Worm (Caenorhabditis elegans) whole organism, late embryonic: ENCODE measurements around the gene srd-34.

Experiments used
- C08G9.2 ChIP-seq: sonication (generic microtip); optimal IDR thresholded peaks from 2 replicates; lab custom pipeline; 2016; ENCODE audit warnings: mild to moderate bottlenecking, missing genetic modification characterization, moderate library complexity, missing compliant biosample characterization
- T23F11.4 ChIP-seq: fragments of 200-800 bp; sonication (Bioruptor generic); optimal IDR thresholded peaks from 2 replicates; lab custom pipeline; 2018; ENCODE audit warnings: mild to moderate bottlenecking, missing genetic modification characterization, missing compliant biosample characterization
- Y22D7AL.16 ChIP-seq: sonication (generic microtip); optimal IDR thresholded peaks from 2 replicates; lab custom pipeline; 2016; ENCODE audit warnings: missing genetic modification characterization, missing compliant biosample characterization
- ahr-1 ChIP-seq: sonication (generic microtip); optimal IDR thresholded peaks from 2 replicates; lab custom pipeline; 2016; ENCODE audit warnings: missing genetic modification characterization, missing compliant biosample characterization
- ceh-18 ChIP-seq: sonication (generic microtip); optimal IDR thresholded peaks from 2 replicates; lab custom pipeline; 2016; ENCODE audit warnings: missing genetic modification characterization, missing compliant biosample characterization
- ceh-30 ChIP-seq: fragments of 150-350 bp; optimal IDR thresholded peaks from 2 replicates; lab custom pipeline; 2014; ENCODE audit warnings: missing biosample characterization, missing genetic modification characterization
- ceh-31 ChIP-seq: sonication (generic microtip); optimal IDR thresholded peaks from 2 replicates; lab custom pipeline; 2016; ENCODE audit warnings: missing genetic modification characterization, missing compliant biosample characterization
- ceh-34 ChIP-seq: sonication (generic microtip); optimal IDR thresholded peaks from 2 replicates; lab custom pipeline; 2016; ENCODE audit warnings: mild to moderate bottlenecking, missing genetic modification characterization, missing compliant biosample characterization
- ceh-45 ChIP-seq: fragments of 200-800 bp; sonication (Bioruptor generic); IDR thresholded peaks from 2 replicates; pipeline ENCODE4 v1.3.6; 2022; ENCODE audit warnings: missing genetic modification reagents, missing genetic modification characterization, missing compliant biosample characterization
- ceh-48 ChIP-seq: sonication (generic microtip); optimal IDR thresholded peaks from 2 replicates; lab custom pipeline; 2016; ENCODE audit warnings: missing genetic modification characterization, inconsistent platforms, missing compliant biosample characterization
- ceh-6 ChIP-seq: fragments of 200-800 bp; sonication (Bioruptor generic); optimal IDR thresholded peaks from 2 replicates; lab custom pipeline; 2018; ENCODE audit warnings: mild to moderate bottlenecking, missing genetic modification characterization, missing compliant biosample characterization
- che-1 ChIP-seq: sonication (generic microtip); optimal IDR thresholded peaks from 2 replicates; lab custom pipeline; 2016; ENCODE audit warnings: mild to moderate bottlenecking, missing genetic modification characterization, missing compliant biosample characterization
- dmd-4 ChIP-seq: sonication (generic microtip); optimal IDR thresholded peaks from 2 replicates; lab custom pipeline; 2016; ENCODE audit warnings: borderline replicate concordance, missing genetic modification characterization, missing compliant biosample characterization
- dve-1 ChIP-seq: sonication (generic microtip); optimal IDR thresholded peaks from 2 replicates; lab custom pipeline; 2017; ENCODE audit warnings: antibody characterized with exemption, mild to moderate bottlenecking, missing genetic modification characterization, missing compliant biosample characterization
- elt-2 ChIP-seq: sonication (generic microtip); optimal IDR thresholded peaks from 2 replicates; lab custom pipeline; 2016; ENCODE audit warnings: missing genetic modification reagents, missing genetic modification characterization, missing compliant biosample characterization
- ets-4 ChIP-seq: sonication (generic microtip); optimal IDR thresholded peaks from 2 replicates; lab custom pipeline; 2016; ENCODE audit warnings: missing genetic modification characterization, missing compliant biosample characterization
- eyg-1 ChIP-seq: sonication (generic microtip); optimal IDR thresholded peaks from 2 replicates; lab custom pipeline; 2016; ENCODE audit warnings: missing genotype, missing genetic modification characterization, missing compliant biosample characterization
- fax-1 ChIP-seq: sonication (generic microtip); optimal IDR thresholded peaks from 2 replicates; lab custom pipeline; 2016; ENCODE audit warnings: missing genotype, missing genetic modification characterization, missing compliant biosample characterization
- gmeb-2 ChIP-seq: sonication (generic microtip); optimal IDR thresholded peaks from 2 replicates; lab custom pipeline; 2016; ENCODE audit warnings: missing genetic modification characterization, inconsistent platforms, missing compliant biosample characterization
- hlh-15 ChIP-seq: sonication (generic microtip); optimal IDR thresholded peaks from 2 replicates; lab custom pipeline; 2016; ENCODE audit warnings: missing genetic modification characterization, missing compliant biosample characterization
- hlh-30 ChIP-seq: sonication (generic microtip); optimal IDR thresholded peaks from 2 replicates; lab custom pipeline; 2017; ENCODE audit warnings: antibody characterized with exemption, missing genetic modification characterization, missing compliant biosample characterization; ENCODE audit not compliant: insufficient read depth
- hlh-8 ChIP-seq: sonication (generic microtip); optimal IDR thresholded peaks from 2 replicates; lab custom pipeline; 2016; ENCODE audit warnings: missing genotype, missing genetic modification characterization, missing compliant biosample characterization
- lim-6 ChIP-seq: sonication (generic microtip); optimal IDR thresholded peaks from 2 replicates; lab custom pipeline; 2016; ENCODE audit warnings: missing genetic modification characterization, missing compliant biosample characterization
- lin-11 ChIP-seq: fragments of 200-800 bp; sonication (Bioruptor generic); optimal IDR thresholded peaks from 2 replicates; lab custom pipeline; 2018; ENCODE audit warnings: mild to moderate bottlenecking, missing genetic modification characterization, missing compliant biosample characterization
- nhr-11 ChIP-seq: fragments of 150-350 bp; optimal IDR thresholded peaks from 2 replicates; lab custom pipeline; 2014; ENCODE audit warnings: missing biosample characterization, missing genetic modification characterization
- nhr-232 ChIP-seq: sonication (generic microtip); optimal IDR thresholded peaks from 2 replicates; lab custom pipeline; 2016; ENCODE audit warnings: missing genetic modification characterization, missing compliant biosample characterization
- npax-4 ChIP-seq: sonication (generic microtip); optimal IDR thresholded peaks from 2 replicates; lab custom pipeline; 2016; ENCODE audit warnings: missing genetic modification characterization, missing compliant biosample characterization
- odd-2 ChIP-seq: sonication (generic microtip); optimal IDR thresholded peaks from 2 replicates; lab custom pipeline; 2017; ENCODE audit warnings: antibody characterized with exemption, mild to moderate bottlenecking, missing genetic modification characterization, missing compliant biosample characterization
- pag-3 ChIP-seq: sonication (generic microtip); optimal IDR thresholded peaks from 2 replicates; lab custom pipeline; 2016; ENCODE audit warnings: missing compliant biosample characterization, missing genetic modification characterization, borderline replicate concordance
- pha-2 ChIP-seq: sonication (generic microtip); optimal IDR thresholded peaks from 2 replicates; lab custom pipeline; 2017; ENCODE audit warnings: mild to moderate bottlenecking, missing genetic modification characterization, missing compliant biosample characterization
- pha-4 ChIP-seq: fragments of 150-350 bp; optimal IDR thresholded peaks from 2 replicates; lab custom pipeline; 2018; ENCODE audit warnings: missing biosample characterization, missing genetic modification reagents, missing genetic modification characterization
- pqm-1 ChIP-seq: sonication (generic microtip); optimal IDR thresholded peaks from 2 replicates; lab custom pipeline; 2016; ENCODE audit warnings: missing genetic modification characterization, missing compliant biosample characterization
- pros-1 ChIP-seq: fragments of 150-350 bp; optimal IDR thresholded peaks from 2 replicates; lab custom pipeline; 2014; ENCODE audit warnings: missing biosample characterization, missing genetic modification reagents, missing genetic modification characterization
- ref-2 ChIP-seq: sonication (generic microtip); optimal IDR thresholded peaks from 2 replicates; lab custom pipeline; 2016; ENCODE audit warnings: missing genetic modification characterization, missing compliant biosample characterization
- sox-2 ChIP-seq: fragments of 200-800 bp; sonication (Bioruptor generic); IDR thresholded peaks from 2 replicates; pipeline ENCODE4 v1.3.6; 2022; ENCODE audit warnings: missing genetic modification reagents, missing genetic modification characterization, missing compliant biosample characterization
- syd-9 ChIP-seq: sonication (generic microtip); optimal IDR thresholded peaks from 2 replicates; lab custom pipeline; 2016; ENCODE audit warnings: mild to moderate bottlenecking, missing genetic modification characterization, moderate library complexity, missing compliant biosample characterization
- ttx-3 ChIP-seq: sonication (generic microtip); optimal IDR thresholded peaks from 2 replicates; lab custom pipeline; 2016; ENCODE audit warnings: missing genetic modification reagents, missing genetic modification characterization, missing compliant biosample characterization
- unc-3 ChIP-seq, 2 experiments: fragments of 200-800 bp in 1 of 2; sonication (Bioruptor generic) in 1 of 2; sonication (generic microtip) in 1 of 2; conservative IDR thresholded peaks in 1 of 2; optimal IDR thresholded peaks in 1 of 2; 2 replicates each; pipeline versions ENCODE4 v1.3.6 to Lab custom; 2016 to 2022; ENCODE audit warnings: missing compliant biosample characterization in 2 of 2, missing genetic modification characterization in 2 of 2, missing genetic modification reagents in 1 of 2
- unc-42 ChIP-seq: sonication (generic microtip); optimal IDR thresholded peaks from 2 replicates; lab custom pipeline; 2016; ENCODE audit warnings: missing genotype, missing genetic modification characterization, missing compliant biosample characterization
- unc-86 ChIP-seq: sonication (generic microtip); optimal IDR thresholded peaks from 2 replicates; lab custom pipeline; 2016; ENCODE audit warnings: missing genetic modification characterization, missing compliant biosample characterization
- zip-5 ChIP-seq: sonication (generic microtip); optimal IDR thresholded peaks from 2 replicates; lab custom pipeline; 2016; ENCODE audit warnings: missing genetic modification characterization, missing compliant biosample characterization

The srd-34 gene

ce11 chrV:10556362-10556761 is 7.5 kb upstream of the srd-34 start:
- TF ChIP-seq gmeb-2 (tag; lab: Kevin White, UChicago) (no peak), pha-2 (tag; lab: Kevin White, UChicago) (no peak), dve-1 (no peak), Y22D7AL.16 (tag; lab: Kevin White, UChicago) (no peak), pha-4 (tag; lab: Kevin White, UChicago) (no peak), ceh-45 (no peak), che-1 (no peak), hlh-15 (no peak), eyg-1 (tag; lab: Kevin White, UChicago) (no peak), syd-9 (tag; lab: Kevin White, UChicago) (no peak)

ce11 chrV:10555239-10555638 is 6.4 kb upstream of the srd-34 start, which contains the start of gene F32G8.3:
TSS of gene F32G8.3 (minus strand) at chrV:10555339.
- TF ChIP-seq hlh-8 (tag; lab: Kevin White, UChicago) (no peak), gmeb-2 (tag; lab: Kevin White, UChicago) (no peak), ref-2 (tag; lab: Kevin White, UChicago) (no peak), lin-11 (tag; lab: Kevin White, UChicago) (no peak), ceh-45 (no peak), ceh-6 (no peak), ceh-31 (tag; lab: Kevin White, UChicago) (no peak), pag-3 (tag; lab: Kevin White, UChicago) (no peak), ets-4 (tag; lab: Kevin White, UChicago) (no peak), nhr-232 (tag; lab: Kevin White, UChicago) (no peak), C08G9.2 (no peak), ceh-30 (no peak), ceh-48 (tag; lab: Kevin White, UChicago) (no peak), unc-3 (GFP tag; conservative IDR thresholded peaks at IDR 0.05; lab: Robert Waterston, UW) (no peak), unc-3 (tag; optimal IDR thresholded peaks at IDR 0.05; lab: Kevin White, UChicago) (no peak), hlh-30 (tag; lab: Kevin White, UChicago) (no peak), lim-6 (tag; lab: Kevin White, UChicago) (no peak)

- TF ChIP-seq nhr-11 = no peak
- no peak for TF ChIP-seq npax-4
- no peak for TF ChIP-seq odd-2 (tag; lab: Kevin White, UChicago)
- no peak for TF ChIP-seq ttx-3
- no peak for TF ChIP-seq C08G9.2
- TF ChIP-seq ceh-18 (tag; lab: Kevin White, UChicago) = no peak
- TF ChIP-seq dmd-4 (tag; lab: Kevin White, UChicago) = no peak
Observed at ce11 chrV:10549717-10550116, 836 bp upstream of the srd-34 start, which contains the start of gene F32G8.2. TSS of gene F32G8.2 (plus strand) at chrV:10550017.

ce11 chrV:10546749-10547148 is 2.1 kb downstream of the srd-34 start, which contains the start of gene F25D1.5:
TSS of gene F25D1.5 (minus strand) at chrV:10546783.
- TF ChIP-seq syd-9 (tag; lab: Kevin White, UChicago) = no peak
- no peak for TF ChIP-seq zip-5 (tag; lab: Kevin White, UChicago)
- TF ChIP-seq ahr-1 = no peak
- TF ChIP-seq unc-3 (GFP tag; conservative IDR thresholded peaks at IDR 0.05; lab: Robert Waterston, UW) = no peak
- no peak for TF ChIP-seq unc-3 (tag; optimal IDR thresholded peaks at IDR 0.05; lab: Kevin White, UChicago)
- TF ChIP-seq sox-2 = no peak
- TF ChIP-seq ceh-48 (tag; lab: Kevin White, UChicago) = no peak
- TF ChIP-seq hlh-15 = no peak
- TF ChIP-seq dmd-4 (tag; lab: Kevin White, UChicago) = no peak
- no peak for TF ChIP-seq fax-1 (tag; lab: Kevin White, UChicago)
- no peak for TF ChIP-seq ceh-34 (tag; lab: Kevin White, UChicago)
- no peak for TF ChIP-seq unc-42 (tag; lab: Kevin White, UChicago)
- TF ChIP-seq unc-86 = no peak
- TF ChIP-seq elt-2 (tag; lab: Kevin White, UChicago) = no peak
- no peak for TF ChIP-seq ref-2 (tag; lab: Kevin White, UChicago)
- no peak for TF ChIP-seq pqm-1 (tag; lab: Kevin White, UChicago)
- no peak for TF ChIP-seq gmeb-2 (tag; lab: Kevin White, UChicago)
- no peak for TF ChIP-seq hlh-30 (tag; lab: Kevin White, UChicago)
- TF ChIP-seq Y22D7AL.16 (tag; lab: Kevin White, UChicago) = no peak
- no peak for TF ChIP-seq pros-1 (tag; lab: Kevin White, UChicago)
- no peak for TF ChIP-seq T23F11.4 (GFP tag; lab: Kevin White, UChicago)
